Fruit fly (Drosophila melanogaster) ovary, adult (tissue): ENCODE data around the gene fkh.

Experiments
- CG17801 ChIP-seq: fragments of 200-800 bp; optimal IDR thresholded peaks from 2 replicates; lab custom pipeline; 2019; ENCODE audit warnings: missing biosample characterization, mild to moderate bottlenecking, missing genetic modification characterization, moderate library complexity; ENCODE audit not compliant: partially characterized antibody

fkh gene

DNA sequence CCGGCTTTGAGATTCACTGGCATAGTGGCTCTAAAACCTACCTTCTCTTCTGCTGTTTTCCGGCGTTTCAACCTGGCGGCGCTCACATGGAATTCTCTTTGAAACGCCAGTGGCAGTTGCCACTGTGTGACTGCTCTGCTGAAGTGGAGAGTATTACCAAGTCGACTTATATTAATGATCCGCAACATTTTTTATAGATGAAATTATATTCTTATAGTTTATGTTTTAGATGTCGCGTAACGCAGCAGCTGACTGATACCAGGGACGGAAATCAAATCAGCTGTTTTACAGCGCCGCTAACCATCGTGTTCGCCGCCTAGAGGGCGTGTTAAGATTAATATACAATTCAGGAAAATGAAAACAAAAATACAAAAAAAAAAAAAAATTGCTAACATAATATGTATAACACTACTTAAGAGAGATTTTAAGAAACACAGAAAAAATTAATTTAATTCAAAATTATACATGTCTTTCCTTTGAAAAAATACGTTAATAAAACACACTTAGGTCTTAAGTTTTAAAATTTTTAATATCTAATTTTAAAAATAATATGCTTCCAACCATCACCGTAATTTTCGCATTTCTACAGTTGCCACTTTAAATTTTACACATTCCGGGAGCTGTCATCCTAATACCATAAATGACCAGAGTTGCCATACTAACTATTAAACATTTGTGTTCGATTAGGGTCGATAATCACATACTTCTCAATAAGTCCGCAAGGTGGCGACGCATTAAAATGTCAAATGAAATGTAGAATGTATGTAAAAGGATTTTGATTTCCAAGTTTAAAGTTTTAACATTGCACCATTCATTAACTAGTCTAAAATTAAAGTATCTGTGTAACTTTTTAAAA lies 40.3 kb downstream of the fkh start, which contains the start of gene mIF2:
Gene mIF2, minus strand, starts transcription at position 280 of the 856 bp plus-strand sequence.
- peak; percentile 42 for TF ChIP-seq CG17801 (GFP tag; lab: Kevin White, UChicago)

DNA sequence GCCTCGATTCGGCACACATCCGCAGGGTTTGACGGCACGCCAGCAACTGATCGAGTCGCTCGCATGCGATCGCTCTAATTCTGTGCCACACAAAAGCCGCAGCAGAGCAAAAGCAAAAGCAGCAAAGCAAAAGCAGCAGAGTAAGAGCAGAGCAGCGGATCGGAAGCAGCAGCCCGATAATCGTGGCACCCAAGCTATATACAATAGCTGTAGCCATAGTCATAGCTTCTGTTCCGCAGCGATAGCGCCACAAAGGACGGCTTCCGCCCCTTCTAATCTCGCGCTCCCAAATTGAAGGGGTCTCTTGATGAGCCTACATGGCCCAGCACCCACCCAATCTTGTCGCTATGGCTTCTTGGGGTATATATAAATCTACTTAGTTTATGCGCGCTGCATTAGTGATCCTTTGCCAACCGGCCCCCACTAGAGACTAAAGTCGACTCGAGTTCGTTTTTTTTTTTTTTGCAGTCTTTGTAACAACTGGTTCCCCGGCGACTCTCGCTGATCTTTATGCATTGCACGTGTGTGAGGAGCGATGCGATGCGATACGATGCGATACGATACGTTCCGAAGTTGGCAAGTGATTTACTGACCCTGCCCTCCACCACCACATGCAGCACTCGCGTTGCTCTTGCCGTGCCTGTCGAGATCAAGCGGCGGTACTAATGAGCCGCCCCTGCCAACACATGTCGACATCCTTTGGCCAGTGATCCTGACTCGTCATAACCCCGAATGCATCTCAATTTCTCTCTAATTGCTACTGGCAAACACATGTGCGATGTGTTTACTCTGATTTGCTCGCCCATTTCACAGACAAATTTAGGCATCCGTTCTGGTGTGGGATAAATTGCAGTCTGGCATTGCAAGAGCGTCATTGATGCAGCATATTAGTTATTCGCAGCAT lies 44.5 kb downstream of the fkh start, which contains the start of gene Ppn:
Gene Ppn, minus strand, starts transcription at position 51 of the 904 bp plus-strand sequence.
- no peak for TF ChIP-seq CG17801 (GFP tag; lab: Kevin White, UChicago)

DNA sequence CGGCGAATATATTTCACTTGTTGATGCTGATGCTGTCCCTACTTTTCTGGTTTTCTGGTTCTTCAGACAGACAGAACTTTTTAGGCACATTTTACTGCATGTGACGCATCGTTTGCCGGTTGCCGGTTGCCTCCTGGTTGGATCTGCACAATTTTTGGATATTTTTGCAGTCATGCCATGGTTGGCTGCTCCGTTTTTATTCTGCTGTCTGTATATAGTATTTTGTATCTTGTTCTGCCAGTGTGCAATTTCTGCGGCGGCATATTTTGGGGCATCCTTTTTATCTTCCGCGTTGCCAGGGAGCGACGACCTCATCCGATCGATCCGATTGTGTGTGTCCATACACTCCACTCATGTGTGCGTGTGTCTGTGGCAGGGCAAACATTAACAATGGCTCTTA lies 48.3 kb downstream of the fkh start:
- no peak for TF ChIP-seq CG17801 (GFP tag; lab: Kevin White, UChicago)
